Fruit fly (Drosophila melanogaster): Measurements from ENCODE around the gene CG7126.

The CG7126 gene

dm6 chr3R:18298298-18298899 lies 4.2 kb downstream of the CG7126 start (continued):
- TF ChIP-seq zfh2 (GFP tag; optimal IDR thresholded peaks at IDR 0.05) = no peak
- TF ChIP-seq CG2889 (GFP tag; IDR thresholded peaks at IDR 0.05) = 0 out of 3 replicates have a peak, but pooled peaks have one; percentile 26
- peak; percentile 46 for TF ChIP-seq CG4617 (GFP tag; optimal IDR thresholded peaks at IDR 0.05; ENCODE audit: borderline replicate concordance)
- no peak for TF ChIP-seq CG16863 (GFP tag; optimal IDR thresholded peaks at IDR 0.05)
- no peak for TF ChIP-seq CG15073 (GFP tag; optimal IDR thresholded peaks at IDR 0.05)
- TF ChIP-seq NfI (GFP tag; optimal IDR thresholded peaks at IDR 0.05) = peak; percentile 14
- peak; percentile 65 for TF ChIP-seq sob (GFP tag; IDR thresholded peaks at IDR 0.05)
- peak; percentile 6 for TF ChIP-seq CG16815 (GFP tag; optimal IDR thresholded peaks at IDR 0.05)
- peak; percentile 53 for TF ChIP-seq CG15479 (GFP tag; optimal IDR thresholded peaks at IDR 0.05)
- TF ChIP-seq ash1 (GFP tag; optimal IDR thresholded peaks at IDR 0.05) = no peak
- TF ChIP-seq CG10147 (GFP tag; optimal IDR thresholded peaks at IDR 0.05) = no peak
- peak; percentile 38 for TF ChIP-seq slbo (GFP tag; IDR thresholded peaks at IDR 0.05)
- no peak for TF ChIP-seq CG1792 (GFP tag; optimal IDR thresholded peaks at IDR 0.05)
- TF ChIP-seq mld (GFP tag; IDR thresholded peaks at IDR 0.05; ENCODE audit: partially characterized antibody) = no peak
- TF ChIP-seq hth (optimal IDR thresholded peaks at IDR 0.05) = no peak
- TF ChIP-seq Oli (tag; optimal IDR thresholded peaks at IDR 0.05) = no peak
- peak; percentile 22 for TF ChIP-seq CG3163 (GFP tag; optimal IDR thresholded peaks at IDR 0.05)
- TF ChIP-seq HLHmδ (GFP tag; optimal IDR thresholded peaks at IDR 0.05) = peak; percentile 91
- TF ChIP-seq Hr78 (GFP tag; optimal IDR thresholded peaks at IDR 0.05) = peak in 1 of 2 experiments; percentile 43
- TF ChIP-seq otp (GFP tag; IDR thresholded peaks at IDR 0.05) = peak; percentile 70; the same call in 1 of the 3 replicates
- no peak for TF ChIP-seq sna (GFP tag; IDR thresholded peaks at IDR 0.05; ENCODE audit: partially characterized antibody)
- no peak for TF ChIP-seq CG9437 (GFP tag; optimal IDR thresholded peaks at IDR 0.05)
- no peak for TF ChIP-seq CG8944 (GFP tag; optimal IDR thresholded peaks at IDR 0.05)
- TF ChIP-seq CG6272 (GFP tag; IDR thresholded peaks at IDR 0.05) = no peak
- TF ChIP-seq E2f1 (GFP tag; IDR thresholded peaks at IDR 0.05) = no peak
- TF ChIP-seq ATbp (GFP tag; optimal IDR thresholded peaks at IDR 0.05) = peak; percentile 14
- TF ChIP-seq pb (GFP tag; optimal IDR thresholded peaks at IDR 0.05) = peak; percentile 12
- TF ChIP-seq Sry-δ (GFP tag; optimal IDR thresholded peaks at IDR 0.05) = no peak
- no peak for TF ChIP-seq al (GFP tag; IDR thresholded peaks at IDR 0.05)
- TF ChIP-seq CG11696 (GFP tag; IDR thresholded peaks at IDR 0.05) = peak; percentile 98
- 0 out of 2 replicates have a peak, but pooled peaks have one; percentile 23 for TF ChIP-seq Ptx1 (GFP tag; IDR thresholded peaks at IDR 0.05)
- no peak for TF ChIP-seq Lim3 (GFP tag; IDR thresholded peaks at IDR 0.05)
- no peak for TF ChIP-seq CG13424 (tag; optimal IDR thresholded peaks at IDR 0.05)
- no peak for TF ChIP-seq gfzf (GFP tag; optimal IDR thresholded peaks at IDR 0.05)
- no peak for TF ChIP-seq CG9876 (GFP tag; optimal IDR thresholded peaks at IDR 0.05)
- peak; percentile 11 for TF ChIP-seq HLH54F (GFP tag; optimal IDR thresholded peaks at IDR 0.05)
- TF ChIP-seq Doc3 (GFP tag; IDR thresholded peaks at IDR 0.05; ENCODE audit: partially characterized antibody) = no peak
- peak; percentile 41 to 53 for TF ChIP-seq Trl (optimal IDR thresholded peaks at IDR 0.05)
- TF ChIP-seq Trl (GFP tag; optimal IDR thresholded peaks at IDR 0.05) = no peak
- TF ChIP-seq CG14860 (GFP tag; IDR thresholded peaks at IDR 0.05; ENCODE audit: partially characterized antibody) = peak; percentile 29; the same call in 1 of the 3 replicates
- peak; percentile 94 for TF ChIP-seq cg (GFP tag; optimal IDR thresholded peaks at IDR 0.05)
- no peak for TF ChIP-seq CG4328 (GFP tag; optimal IDR thresholded peaks at IDR 0.05)
- TF ChIP-seq Sox102F (GFP tag; optimal IDR thresholded peaks at IDR 0.05) = no peak
- no peak for TF ChIP-seq Fer3 (tag; optimal IDR thresholded peaks at IDR 0.05)
- TF ChIP-seq TFAM (GFP tag; optimal IDR thresholded peaks at IDR 0.05) = no peak
- no peak for TF ChIP-seq CG13624 (GFP tag; optimal IDR thresholded peaks at IDR 0.05)
- TF ChIP-seq CG14014 (GFP tag; IDR thresholded peaks at IDR 0.05) = no peak
- no peak for TF ChIP-seq Hand (GFP tag; optimal IDR thresholded peaks at IDR 0.05)
- no peak for TF ChIP-seq psq (GFP tag; optimal IDR thresholded peaks at IDR 0.05)
- TF ChIP-seq CG12942 (GFP tag; optimal IDR thresholded peaks at IDR 0.05) = no peak
